Fruit fly (Drosophila melanogaster): ENCODE results near the gene CG6497.

dm6 chr3L:17219299-17219698 is 34.4 kb downstream of the CG6497 start:
- TF ChIP-seq Eip78C (GFP tag) = peak; percentile 63
- no peak for TF ChIP-seq cyc (GFP tag; optimal IDR thresholded peaks at IDR 0.05)
- TF ChIP-seq topi (GFP tag; optimal IDR thresholded peaks at IDR 0.05) = no peak
- no peak for TF ChIP-seq CG10669 (GFP tag; optimal IDR thresholded peaks at IDR 0.05)
- TF ChIP-seq Sox102F (GFP tag; optimal IDR thresholded peaks at IDR 0.05) = no peak
- peak; percentile 61 for TF ChIP-seq CG32006 (GFP tag; optimal IDR thresholded peaks at IDR 0.05)
- peak; percentile 5 for TF ChIP-seq OdsH (GFP tag; optimal IDR thresholded peaks at IDR 0.05)
- no peak for TF ChIP-seq CG34406 (GFP tag; optimal IDR thresholded peaks at IDR 0.05)
- no peak for TF ChIP-seq net (GFP tag; optimal IDR thresholded peaks at IDR 0.05)
- no peak for TF ChIP-seq Sox15 (GFP tag; optimal IDR thresholded peaks at IDR 0.05)

Measured in whole organism, prepupa.